Fruit fly (Drosophila melanogaster) whole organism, embryonic: ENCODE measurements around the gene CG4230.
A peak's percentile ranks its signal among the peaks of the same experiment; 100 is the strongest.

ENCODE experiments used
- B-H2 ChIP-seq: fragments of 200-800 bp; sonication (Bioruptor generic); optimal IDR thresholded peaks from 2 replicates; lab custom pipeline; 2018; ENCODE audit warnings: missing biosample characterization, mild to moderate bottlenecking, missing genetic modification characterization
- CG1024 ChIP-seq: fragments of 200-800 bp; sonication (Bioruptor generic); IDR thresholded peaks from 2 replicates; pipeline ENCODE4 v1.3.6; 2022; ENCODE audit warnings: missing biosample characterization, missing genetic modification characterization
- CG11093 ChIP-seq: fragments of 200-800 bp; sonication (Bioruptor generic); IDR thresholded peaks from 3 replicates; pipeline ENCODE4 v1.3.6; 2022; ENCODE audit warnings: missing biosample characterization, missing genetic modification characterization
- CG11456 ChIP-seq: fragments of 200-800 bp; sonication (Bioruptor generic); IDR thresholded peaks from 3 replicates; pipeline ENCODE4 v1.3.6; 2022; ENCODE audit warnings: missing biosample characterization, missing genetic modification characterization
- CG12155 ChIP-seq: fragments of 200-800 bp; sonication (Bioruptor generic); optimal IDR thresholded peaks from 3 replicates; lab custom pipeline; 2016; ENCODE audit warnings: missing biosample characterization, missing genetic modification characterization
- CG14965 ChIP-seq: fragments of 200-800 bp; sonication (Bioruptor generic); optimal IDR thresholded peaks from 2 replicates; lab custom pipeline; 2016; ENCODE audit warnings: missing biosample characterization, missing genetic modification characterization, borderline replicate concordance
- CG15269 ChIP-seq: fragments of 200-800 bp; sonication (Bioruptor generic); optimal IDR thresholded peaks from 2 replicates; lab custom pipeline; 2018; ENCODE audit warnings: missing biosample characterization, mild to moderate bottlenecking, missing genetic modification characterization, moderate library complexity
- CG17802 ChIP-seq: fragments of 200-800 bp; sonication (Bioruptor generic); optimal IDR thresholded peaks from 2 replicates; lab custom pipeline; 2018; ENCODE audit warnings: missing biosample characterization, mild to moderate bottlenecking, missing genetic modification characterization, moderate library complexity
- CG1792 ChIP-seq: fragments of 200-800 bp; sonication (Bioruptor generic); optimal IDR thresholded peaks from 2 replicates; lab custom pipeline; 2016; ENCODE audit warnings: missing biosample characterization, missing genetic modification characterization
- CG30020 ChIP-seq: fragments of 200-800 bp; optimal IDR thresholded peaks from 2 replicates; lab custom pipeline; 2019; ENCODE audit warnings: missing biosample characterization, mild to moderate bottlenecking, missing genetic modification characterization, moderate library complexity
- CG3838 ChIP-seq: fragments of 200-800 bp; sonication (Bioruptor generic); optimal IDR thresholded peaks from 3 replicates; lab custom pipeline; 2016; ENCODE audit warnings: missing biosample characterization, missing genetic modification characterization
- CG5245 ChIP-seq: fragments of 200-800 bp; sonication (Bioruptor generic); optimal IDR thresholded peaks from 3 replicates; lab custom pipeline; 2016; ENCODE audit warnings: missing biosample characterization, missing genetic modification characterization
- CG6854 ChIP-seq: fragments of 200-800 bp; sonication (Bioruptor generic); optimal IDR thresholded peaks from 3 replicates; lab custom pipeline; 2017; ENCODE audit warnings: missing biosample characterization, mild to moderate bottlenecking, missing genetic modification characterization
- CG7786 ChIP-seq: fragments of 200-800 bp; sonication (Bioruptor generic); optimal IDR thresholded peaks from 2 replicates; lab custom pipeline; 2016; ENCODE audit warnings: missing biosample characterization, missing genetic modification characterization
- CG8281 ChIP-seq: fragments of 200-800 bp; sonication (Bioruptor generic); optimal IDR thresholded peaks from 2 replicates; lab custom pipeline; 2018; ENCODE audit warnings: missing biosample characterization, mild to moderate bottlenecking, missing genetic modification characterization, moderate library complexity
- CG9437 ChIP-seq: fragments of 200-800 bp; sonication (Bioruptor generic); optimal IDR thresholded peaks from 2 replicates; lab custom pipeline; 2018; ENCODE audit warnings: missing biosample characterization, mild to moderate bottlenecking, missing genetic modification characterization
- CG9797 ChIP-seq: fragments of 200-800 bp; sonication (Bioruptor generic); optimal IDR thresholded peaks from 3 replicates; lab custom pipeline; 2018; ENCODE audit warnings: missing biosample characterization, mild to moderate bottlenecking, missing genetic modification characterization
- CTCF ChIP-seq: fragments of 200-800 bp; sonication (Bioruptor generic); optimal IDR thresholded peaks from 2 replicates; lab custom pipeline; 2017; ENCODE audit warnings: missing biosample characterization, mild to moderate bottlenecking, missing genetic modification characterization, moderate library complexity
- Doc2 ChIP-seq: fragments of 200-800 bp; sonication (Bioruptor generic); IDR thresholded peaks from 2 replicates; pipeline ENCODE4 v1.3.6; 2022; ENCODE audit warnings: missing biosample characterization, missing genetic modification characterization
- Gug ChIP-seq: fragments of 200-800 bp; sonication (Bioruptor generic); IDR thresholded peaks from 4 replicates; pipeline ENCODE4 v1.3.6; 2022; ENCODE audit warnings: missing biosample characterization, missing genetic modification characterization
- Hmr ChIP-seq: fragments of 200-800 bp; sonication (Bioruptor generic); optimal IDR thresholded peaks from 3 replicates; lab custom pipeline; 2017; ENCODE audit warnings: mild to moderate bottlenecking, missing biosample characterization, missing genetic modification reagents, missing genetic modification characterization
- Hr3 ChIP-seq: fragments of 200-800 bp; sonication (Bioruptor generic); optimal IDR thresholded peaks from 3 replicates; lab custom pipeline; 2016; ENCODE audit warnings: missing biosample characterization, missing genetic modification characterization
- MBD-R2 ChIP-seq: fragments of 200-800 bp; sonication (Bioruptor generic); IDR thresholded peaks from 2 replicates; pipeline ENCODE4 v1.3.6; 2022; ENCODE audit warnings: missing biosample characterization, missing genetic modification characterization
- Myb ChIP-seq: fragments of 200-800 bp; sonication (Bioruptor generic); optimal IDR thresholded peaks from 2 replicates; lab custom pipeline; 2016; ENCODE audit warnings: missing biosample characterization, missing genetic modification characterization
- Nf-YC ChIP-seq: fragments of 200-800 bp; optimal IDR thresholded peaks from 3 replicates; lab custom pipeline; 2019; ENCODE audit warnings: missing biosample characterization, mild to moderate bottlenecking, missing genetic modification characterization, moderate library complexity
- Sin3A ChIP-seq: fragments of >200 bp; optimal IDR thresholded peaks from 2 replicates; lab custom pipeline; 2018
- Sox102F ChIP-seq: fragments of 200-800 bp; sonication (Bioruptor generic); optimal IDR thresholded peaks from 2 replicates; lab custom pipeline; 2018; ENCODE audit warnings: missing biosample characterization, mild to moderate bottlenecking, missing genetic modification characterization, moderate library complexity
- TFAM ChIP-seq: fragments of 200-800 bp; sonication (Bioruptor generic); optimal IDR thresholded peaks from 2 replicates; lab custom pipeline; 2017; ENCODE audit warnings: missing biosample characterization, missing genetic modification characterization, inconsistent platforms
- ab ChIP-seq: fragments of 200-800 bp; sonication (Bioruptor generic); optimal IDR thresholded peaks from 2 replicates; lab custom pipeline; 2016; ENCODE audit warnings: missing biosample characterization, missing genetic modification characterization
- bcd ChIP-seq: fragments of 200-800 bp; sonication (Bioruptor generic); optimal IDR thresholded peaks from 2 replicates; lab custom pipeline; 2017; ENCODE audit warnings: missing biosample characterization, mild to moderate bottlenecking, missing genetic modification characterization
- cad ChIP-seq: fragments of >200 bp; optimal IDR thresholded peaks from 2 replicates; lab custom pipeline; 2017; ENCODE audit warnings: missing biosample characterization, missing genetic modification characterization
- chn ChIP-seq: fragments of 200-800 bp; sonication (Bioruptor generic); optimal IDR thresholded peaks from 2 replicates; lab custom pipeline; 2016; ENCODE audit warnings: missing biosample characterization, missing genetic modification characterization
- crc ChIP-seq: fragments of 200-800 bp; sonication (Bioruptor generic); optimal IDR thresholded peaks from 2 replicates; lab custom pipeline; 2016; ENCODE audit warnings: missing biosample characterization, missing genetic modification characterization
- croc ChIP-seq: fragments of 200-800 bp; sonication (Bioruptor generic); conservative IDR thresholded peaks from 3 replicates; pipeline ENCODE4 v1.3.6; 2022; ENCODE audit warnings: missing biosample characterization, missing genetic modification characterization
- crp ChIP-seq, 2 experiments: fragments of 200-800 bp; sonication (Bioruptor generic); optimal IDR thresholded peaks; 2 replicates in 1 of 2; 3 replicates in 1 of 2; lab custom pipeline; 2017; ENCODE audit warnings: missing biosample characterization in 2 of 2, missing genetic modification characterization in 2 of 2, mild to moderate bottlenecking in 1 of 2, moderate library complexity in 1 of 2
- dati ChIP-seq: fragments of 200-800 bp; sonication (Bioruptor generic); IDR thresholded peaks from 2 replicates; pipeline ENCODE4 v1.3.6; 2022; ENCODE audit warnings: missing biosample characterization, missing genetic modification characterization
- dm ChIP-seq: fragments of 200-800 bp; sonication (Bioruptor generic); optimal IDR thresholded peaks from 3 replicates; lab custom pipeline; 2016; ENCODE audit warnings: missing biosample characterization, missing genetic modification characterization
- ftz-f1 ChIP-seq: fragments of 200-800 bp; sonication (Bioruptor generic); optimal IDR thresholded peaks from 2 replicates; lab custom pipeline; 2016; ENCODE audit warnings: missing biosample characterization, missing genetic modification characterization
- gem ChIP-seq: fragments of 200-800 bp; sonication (Bioruptor generic); optimal IDR thresholded peaks from 2 replicates; lab custom pipeline; 2019; ENCODE audit warnings: missing biosample characterization, mild to moderate bottlenecking, missing genetic modification characterization, moderate library complexity
- gsb ChIP-seq: fragments of 200-800 bp; sonication (Bioruptor generic); IDR thresholded peaks from 2 replicates; pipeline ENCODE4 v1.3.6; 2022; ENCODE audit warnings: missing biosample characterization, missing genetic modification characterization
- h ChIP-seq: fragments of >200 bp; optimal IDR thresholded peaks from 2 replicates; lab custom pipeline; 2017
- insv ChIP-seq, 2 experiments: fragments of 200-800 bp; sonication (Bioruptor generic); optimal IDR thresholded peaks; 3 replicates each; lab custom pipeline; 2016 to 2018; ENCODE audit warnings: missing biosample characterization in 2 of 2, missing genetic modification characterization in 2 of 2
- ken ChIP-seq: fragments of 200-800 bp; sonication (Bioruptor generic); IDR thresholded peaks from 3 replicates; pipeline ENCODE4 v1.3.6; 2022; ENCODE audit warnings: missing biosample characterization, missing genetic modification characterization
- klu ChIP-seq: fragments of 200-800 bp; sonication (Bioruptor generic); IDR thresholded peaks from 2 replicates; pipeline ENCODE4 v1.3.6; 2022; ENCODE audit warnings: missing biosample characterization, missing genetic modification characterization
- mirr ChIP-seq: fragments of 200-800 bp; sonication (Bioruptor generic); optimal IDR thresholded peaks from 3 replicates; lab custom pipeline; 2018; ENCODE audit warnings: missing biosample characterization, mild to moderate bottlenecking, missing genetic modification characterization
- prd ChIP-seq, 3 experiments: fragments of >200 bp in 2 of 3; fragments of 200-800 bp in 1 of 3; sonication (Bioruptor generic) in 1 of 3; optimal IDR thresholded peaks in 2 of 3; IDR thresholded peaks in 1 of 3; 2 replicates in 2 of 3; 3 replicates in 1 of 3; pipeline versions ENCODE4 v1.3.6 to Lab custom; 2017 to 2022; ENCODE audit warnings: missing biosample characterization in 1 of 3, missing genetic modification characterization in 1 of 3
- pzg ChIP-seq: fragments of 200-800 bp; sonication (Bioruptor generic); optimal IDR thresholded peaks from 3 replicates; lab custom pipeline; 2018; ENCODE audit warnings: missing biosample characterization, mild to moderate bottlenecking, missing genetic modification characterization, moderate library complexity
- sens ChIP-seq: fragments of 200-800 bp; sonication (Bioruptor generic); peaks from one replicate; lab custom pipeline; 2016; ENCODE audit warnings: missing biosample characterization, missing genetic modification characterization
- slp2 ChIP-seq: fragments of 200-800 bp; sonication (Bioruptor generic); optimal IDR thresholded peaks from 2 replicates; lab custom pipeline; 2016; ENCODE audit warnings: missing biosample characterization, missing genetic modification characterization
- sqz ChIP-seq: fragments of 200-800 bp; sonication (Bioruptor generic); optimal IDR thresholded peaks from 3 replicates; lab custom pipeline; 2018; ENCODE audit warnings: missing biosample characterization, mild to moderate bottlenecking, missing genetic modification characterization
- tap ChIP-seq: fragments of 200-800 bp; optimal IDR thresholded peaks from 3 replicates; lab custom pipeline; 2019; ENCODE audit warnings: missing biosample characterization, mild to moderate bottlenecking, missing genetic modification characterization, moderate library complexity
- tx ChIP-seq: fragments of 200-800 bp; sonication (Bioruptor generic); optimal IDR thresholded peaks from 2 replicates; lab custom pipeline; 2016; ENCODE audit warnings: missing biosample characterization, missing genetic modification characterization

Gene CG4230

DNA sequence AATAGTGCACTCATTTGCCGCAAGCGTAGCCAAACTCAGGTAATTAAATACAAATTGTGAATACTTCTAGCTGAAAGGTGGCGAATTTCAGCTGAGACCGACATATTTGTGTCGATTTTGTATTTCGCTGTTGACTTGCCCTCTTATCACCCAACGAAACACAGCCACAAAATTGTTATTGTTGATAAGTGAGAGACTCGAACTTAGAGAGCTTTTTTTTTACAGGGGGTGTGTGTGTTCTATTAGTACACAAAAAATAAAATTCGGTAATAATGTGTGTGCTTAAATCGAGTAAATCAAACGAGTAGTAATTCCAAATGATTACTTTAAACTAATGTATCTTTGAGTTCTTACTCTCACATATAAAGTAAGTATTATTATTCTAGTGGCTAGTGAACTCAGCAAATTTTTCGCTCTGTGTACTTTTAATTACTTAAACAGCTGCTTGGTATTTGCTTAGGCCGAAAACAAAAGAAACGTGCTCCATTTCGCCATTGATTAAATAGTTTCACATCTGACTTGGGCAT is 35.0 kb upstream of the CG4230 start (continued):
- no peak for TF ChIP-seq CG9797 (GFP tag; lab: Kevin White, UChicago)
- peak; percentile 69 for TF ChIP-seq mirr (GFP tag; lab: Kevin White, UChicago)
- TF ChIP-seq CG8281 (tag; lab: Kevin White, UChicago), result peak; percentile 23
- peak; percentile 51 for TF ChIP-seq CG7786 (GFP tag; lab: Kevin White, UChicago)
- peak; percentile 47; the same call in 1 of the 2 replicates for TF ChIP-seq MBD-R2 (GFP tag; lab: Robert Waterston, UW)
- no peak for TF ChIP-seq TFAM
- peak; percentile 42 for TF ChIP-seq CG12155 (GFP tag; lab: Kevin White, UChicago)
- no peak for TF ChIP-seq dati
- no peak for TF ChIP-seq Sin3A (lab: Kevin White, UChicago)
- no peak for TF ChIP-seq Gug (GFP tag; lab: Robert Waterston, UW)
- TF ChIP-seq gem, result peak; percentile 79
- TF ChIP-seq insv (GFP tag; optimal IDR thresholded peaks at IDR 0.05; lab: Kevin White, UChicago), result peak in 1 of 2 experiments; percentile 25
- TF ChIP-seq ken (GFP tag; lab: Robert Waterston, UW), result no peak
- TF ChIP-seq tx (GFP tag; lab: Kevin White, UChicago), result no peak
- TF ChIP-seq Hmr (GFP tag; lab: Kevin White, UChicago), result peak; percentile 91
- TF ChIP-seq CG1792 (GFP tag; lab: Kevin White, UChicago), result peak; percentile 56
- TF ChIP-seq CG15269, result peak; percentile 63
- TF ChIP-seq klu (GFP tag; lab: Robert Waterston, UW), result peak; percentile 54
- no peak for TF ChIP-seq CG14965 (GFP tag; lab: Kevin White, UChicago)
- TF ChIP-seq gsb (GFP tag; lab: Robert Waterston, UW), result peak; percentile 49
- no peak for TF ChIP-seq h (lab: Kevin White, UChicago)
- TF ChIP-seq CG6854 (GFP tag; lab: Kevin White, UChicago), result peak; percentile 55
- peak; percentile 32 for TF ChIP-seq slp2 (GFP tag; lab: Kevin White, UChicago)
- peak; percentile 60 for TF ChIP-seq bcd (GFP tag; lab: Kevin White, UChicago)
- TF ChIP-seq prd (optimal IDR thresholded peaks at IDR 0.05; lab: Kevin White, UChicago), result no peak
- peak; percentile 54; the same call in 2 of the 3 replicates for TF ChIP-seq prd (GFP tag; IDR thresholded peaks at IDR 0.05; lab: Robert Waterston, UW)
- no peak for TF ChIP-seq Doc2
- TF ChIP-seq Myb, result peak; percentile 44
- TF ChIP-seq Hr3 (GFP tag; lab: Kevin White, UChicago), result peak; percentile 44
- peak in 1 of 2 experiments; percentile 38 for TF ChIP-seq crp (GFP tag; optimal IDR thresholded peaks at IDR 0.05; lab: Kevin White, UChicago)
- TF ChIP-seq CG1024 (GFP tag; lab: Robert Waterston, UW), result peak; percentile 41; the same call in 1 of the 2 replicates
- TF ChIP-seq Nf-YC (tag; lab: Kevin White, UChicago), result peak; percentile 28
- TF ChIP-seq ftz-f1, result peak; percentile 32
- TF ChIP-seq sens, result peak; percentile 93
- no peak for TF ChIP-seq pzg (GFP tag; lab: Kevin White, UChicago)
- TF ChIP-seq tap (tag; lab: Kevin White, UChicago), result peak; percentile 61
- no peak for TF ChIP-seq dm (GFP tag; lab: Kevin White, UChicago)
- peak; percentile 83 for TF ChIP-seq crc
- peak; percentile 30; the same call in 2 of the 3 replicates for TF ChIP-seq croc (GFP tag; lab: Robert Waterston, UW)
- no peak for TF ChIP-seq CG30020 (tag; lab: Kevin White, UChicago)
- peak; percentile 46 for TF ChIP-seq B-H2
- TF ChIP-seq CG11456 (GFP tag; lab: Robert Waterston, UW), result peak; percentile 69; the same call in 1 of the 3 replicates
- peak; percentile 9 for TF ChIP-seq CG3838 (GFP tag; lab: Kevin White, UChicago)
- TF ChIP-seq CG17802 (tag; lab: Kevin White, UChicago), result no peak
- TF ChIP-seq CG5245, result peak; percentile 44
- TF ChIP-seq chn (GFP tag; lab: Kevin White, UChicago), result no peak
- peak; percentile 67 for TF ChIP-seq Sox102F
- TF ChIP-seq cad (GFP tag; lab: Kevin White, UChicago), result no peak
- TF ChIP-seq ab, result no peak
- TF ChIP-seq CG9437 (GFP tag; lab: Kevin White, UChicago), result peak; percentile 49
- no peak for TF ChIP-seq CTCF (GFP tag; lab: Kevin White, UChicago)
- TF ChIP-seq CG11093, result 0 out of 3 replicates have a peak, but pooled peaks have one; percentile 32
- peak; percentile 21 for TF ChIP-seq sqz (GFP tag; lab: Kevin White, UChicago)
